Worm (Caenorhabditis elegans): ENCODE results near the gene F22E5.2.

DNA sequence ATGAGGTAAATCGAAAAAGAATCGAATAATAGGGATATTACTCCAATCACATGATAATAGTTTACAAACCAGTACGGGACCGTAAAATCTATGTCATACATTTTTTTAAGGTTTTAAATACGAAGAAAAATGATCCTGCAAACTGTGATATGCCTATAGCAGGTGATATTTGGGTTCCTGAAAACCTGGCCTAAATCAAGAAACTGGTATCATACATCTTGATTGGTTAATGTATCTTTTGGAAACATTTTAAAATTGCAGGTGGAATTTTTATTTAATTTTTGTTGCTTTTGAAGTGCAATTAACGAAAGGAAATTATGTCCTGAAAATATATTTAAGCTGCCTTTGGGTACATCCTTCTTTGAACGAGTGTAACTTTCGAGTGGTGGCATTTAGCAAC is 35.0 kb downstream of the F22E5.2 start, which contains the start of gene sri-61:
- no peak for TF ChIP-seq pqm-1 (tag; optimal IDR thresholded peaks at IDR 0.05)
- no peak for TF ChIP-seq nhr-11 (tag; optimal IDR thresholded peaks at IDR 0.05)
- no peak for TF ChIP-seq sea-2 (GFP tag; optimal IDR thresholded peaks at IDR 0.05)
- no peak for TF ChIP-seq ZK546.5 (tag; optimal IDR thresholded peaks at IDR 0.05)
- TF ChIP-seq lin-39 (tag; optimal IDR thresholded peaks at IDR 0.05): no peak
